Fruit fly (Drosophila melanogaster) Kc167 (cell line): Measurements from ENCODE around the gene Remo.

ENCODE experiments used
- Myc ChIP-seq: fragments of >200 bp; optimal IDR thresholded peaks from 2 replicates; lab custom pipeline; 2017; ENCODE audit warnings: missing external identifiers
- Sin3A ChIP-seq: fragments of >200 bp; optimal IDR thresholded peaks from 2 replicates; lab custom pipeline; 2018; ENCODE audit warnings: missing external identifiers
- h ChIP-seq: fragments of >200 bp; optimal IDR thresholded peaks from 3 replicates; lab custom pipeline; 2018; ENCODE audit warnings: missing external identifiers
- insv ChIP-seq: fragments of >200 bp; optimal IDR thresholded peaks from 3 replicates; lab custom pipeline; 2018; ENCODE audit warnings: missing external identifiers
- psq ChIP-seq: fragments of >200 bp; optimal IDR thresholded peaks from 2 replicates; lab custom pipeline; 2017; ENCODE audit warnings: missing external identifiers
- ttk ChIP-seq: sonication (Bioruptor generic); optimal IDR thresholded peaks from 2 replicates; lab custom pipeline; 2017; ENCODE audit warnings: missing external identifiers

Remo gene

DNA sequence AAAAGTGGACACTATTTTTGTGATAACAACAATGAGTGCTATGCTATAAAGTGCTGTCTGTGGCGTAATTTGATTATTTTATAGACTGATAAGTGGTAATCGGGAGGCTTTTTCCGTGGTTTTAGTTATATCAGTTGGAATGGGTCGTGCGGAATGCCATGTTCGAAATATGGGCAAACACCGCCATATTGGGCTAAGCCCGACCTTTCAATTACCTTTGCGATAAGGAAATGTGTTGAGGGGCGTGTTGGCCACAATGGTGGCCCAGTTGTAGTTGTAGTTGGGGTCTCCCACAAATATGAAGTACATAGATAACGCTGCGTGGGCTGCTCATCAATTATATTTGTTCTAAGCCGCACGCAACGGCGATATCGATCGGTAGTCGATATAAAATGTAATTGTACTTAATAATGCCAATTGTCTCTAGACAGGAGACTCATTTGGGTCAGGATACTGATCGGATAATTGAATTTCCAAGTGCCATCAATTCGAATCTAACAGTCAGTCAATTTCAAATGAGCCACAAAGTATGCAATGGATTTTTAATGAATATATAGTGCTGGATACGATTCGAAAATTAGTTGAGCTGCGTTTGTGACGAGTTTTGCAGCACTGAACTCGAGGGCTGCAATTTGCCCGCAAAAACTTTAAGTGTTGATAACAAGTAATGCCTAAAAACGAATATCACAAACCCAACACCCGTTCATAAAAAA, 46.7 kb downstream of the Remo start:
- TF ChIP-seq Sin3A (lab: Kevin White, UChicago): no peak
- no peak for TF ChIP-seq h (lab: Kevin White, UChicago)
- TF ChIP-seq insv: no peak
- TF ChIP-seq ttk (lab: Kevin White, UChicago): no peak
- no peak for TF ChIP-seq Myc (lab: Kevin White, UChicago)
- TF ChIP-seq psq (lab: Kevin White, UChicago): no peak

DNA sequence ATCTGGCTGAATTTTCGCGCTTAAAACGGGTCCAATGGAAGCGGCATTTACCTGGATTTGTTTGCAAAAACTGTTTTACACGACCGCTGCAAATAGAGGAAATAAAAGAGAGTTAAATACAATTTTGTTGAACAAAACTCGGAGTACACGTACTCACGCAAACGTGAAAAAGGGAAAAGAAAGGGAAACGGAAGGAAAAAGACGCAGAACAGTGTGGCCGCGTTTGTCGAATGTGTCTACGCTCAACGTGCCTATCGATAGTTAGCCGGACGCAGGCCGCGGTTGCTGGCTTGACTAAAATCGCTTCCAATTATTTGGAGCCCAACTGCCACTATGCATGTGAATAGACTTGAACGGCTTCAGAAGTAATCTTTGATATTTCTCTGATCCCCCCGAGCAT, 49.6 kb downstream of the Remo start, which contains the start of gene RpS15Aa:
Gene RpS15Aa (minus strand): TSS at position 252 of the 400 bp plus-strand sequence.
- TF ChIP-seq psq (lab: Kevin White, UChicago) (no peak), h (lab: Kevin White, UChicago) (no peak), Myc (lab: Kevin White, UChicago) (no peak), Sin3A (lab: Kevin White, UChicago) (no peak), ttk (lab: Kevin White, UChicago) (no peak), insv (no peak)

DNA sequence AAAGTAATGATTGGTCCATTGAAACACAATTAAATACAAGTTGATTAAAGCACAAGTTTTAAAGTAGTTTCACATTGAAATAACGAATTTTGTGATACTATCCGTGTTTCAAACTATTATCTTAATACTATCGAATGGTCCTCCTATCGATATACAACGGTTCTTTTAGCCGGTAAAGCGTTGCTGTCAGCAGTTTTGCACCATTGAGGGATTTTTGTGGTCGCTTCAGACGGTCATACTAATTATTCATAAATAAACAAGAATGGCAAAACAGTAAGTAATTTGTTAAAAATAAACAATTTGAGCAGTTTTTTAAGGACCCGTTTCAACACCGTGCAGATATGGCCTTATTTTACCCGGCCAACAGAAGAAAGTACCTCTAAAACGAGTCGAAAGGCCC, 50.3 kb downstream of the Remo start, which contains the start of gene CG15747:
Gene CG15747 (plus strand): TSS at position 206 of the 400 bp plus-strand sequence.
- no peak for TF ChIP-seq Myc (lab: Kevin White, UChicago)
- no peak for TF ChIP-seq insv
- TF ChIP-seq ttk (lab: Kevin White, UChicago): no peak
- no peak for TF ChIP-seq psq (lab: Kevin White, UChicago)
- no peak for TF ChIP-seq h (lab: Kevin White, UChicago)
- TF ChIP-seq Sin3A (lab: Kevin White, UChicago): no peak
